Worm (Caenorhabditis elegans) whole organism, midembryonic: ENCODE data around the gene F57G12.1.

Experiments
- flt-1 ChIP-seq: fragments of 200-800 bp; sonication (Bioruptor generic); IDR thresholded peaks from 2 replicates; pipeline ENCODE4 v1.3.6; 2022; ENCODE audit warnings: missing genetic modification characterization, missing compliant biosample characterization
- med-1 ChIP-seq: sonication (generic microtip); optimal IDR thresholded peaks from 2 replicates; lab custom pipeline; 2017; ENCODE audit warnings: missing genetic modification characterization, mild to moderate bottlenecking, missing compliant biosample characterization, antibody characterized with exemption, missing genetic modification reagents; ENCODE audit not compliant: insufficient read depth
- ref-1 ChIP-seq: fragments of 200-800 bp; sonication (Bioruptor generic); conservative IDR thresholded peaks from 2 replicates; pipeline ENCODE4 v1.3.6; 2022; ENCODE audit warnings: missing genetic modification reagents, missing genetic modification characterization, missing compliant biosample characterization
- tab-1 ChIP-seq: fragments of 200-800 bp; sonication (Bioruptor generic); IDR thresholded peaks from 2 replicates; pipeline ENCODE4 v1.3.6; 2022; ENCODE audit warnings: missing genetic modification characterization, missing compliant biosample characterization
- ztf-23 ChIP-seq: fragments of 200-800 bp; sonication (Bioruptor generic); IDR thresholded peaks from 2 replicates; pipeline ENCODE4 v1.3.6; 2022; ENCODE audit warnings: missing genetic modification reagents, missing genetic modification characterization, missing compliant biosample characterization
- ztf-29 ChIP-seq: fragments of 200-800 bp; sonication (Bioruptor generic); IDR thresholded peaks from 2 replicates; pipeline ENCODE4 v1.3.6; 2022; ENCODE audit warnings: missing genetic modification reagents, missing genetic modification characterization, missing compliant biosample characterization

DNA sequence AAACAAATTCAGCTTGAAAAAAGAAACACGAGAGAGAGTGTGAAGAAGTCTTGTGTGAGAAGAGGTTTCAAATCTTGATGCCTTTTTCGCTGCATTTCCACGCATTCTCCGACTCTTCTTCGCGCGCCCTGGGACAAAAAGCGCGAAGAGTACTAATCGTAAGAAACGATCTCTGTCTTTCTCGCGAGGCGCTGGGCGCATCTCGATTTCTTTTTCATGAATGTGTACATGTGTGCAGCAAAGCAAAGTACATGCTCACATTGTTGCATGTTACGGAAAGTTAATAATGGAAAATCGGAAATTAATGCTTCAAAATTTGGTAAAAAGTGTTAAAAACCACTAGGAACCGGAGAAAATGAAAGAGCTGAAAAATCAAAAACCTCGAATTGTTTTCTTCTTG, 6.0 kb upstream of the F57G12.1 start:
- no peak for TF ChIP-seq ztf-23 (GFP tag; lab: Robert Waterston, UW)
- TF ChIP-seq med-1 (GFP tag; lab: Kevin White, UChicago), result no peak
- no peak for TF ChIP-seq ref-1 (GFP tag; lab: Robert Waterston, UW)
- TF ChIP-seq flt-1 (GFP tag; lab: Robert Waterston, UW), result no peak
- no peak for TF ChIP-seq tab-1 (GFP tag; lab: Robert Waterston, UW)
- no peak for TF ChIP-seq ztf-29 (GFP tag; lab: Robert Waterston, UW)
